Worm (Caenorhabditis elegans) whole organism, L4 larva: Measurements from ENCODE around the gene W10G6.1.

Experiments
- F10B5.3 ChIP-seq: sonication (generic microtip); optimal IDR thresholded peaks from 2 replicates; lab custom pipeline; 2016; ENCODE audit warnings: mild to moderate bottlenecking, missing genetic modification characterization, missing compliant biosample characterization
- F44E2.7 ChIP-seq: fragments of 200-800 bp; sonication (Bioruptor generic); IDR thresholded peaks from 2 replicates; pipeline ENCODE4 v2.1.2; 2022; ENCODE audit warnings: missing genetic modification characterization, missing compliant biosample characterization
- T20F7.1 ChIP-seq: fragments of 200-800 bp; sonication (Bioruptor generic); optimal IDR thresholded peaks from 2 replicates; lab custom pipeline; 2018; ENCODE audit warnings: mild to moderate bottlenecking, missing genetic modification characterization, missing compliant biosample characterization
- Y48G9A.11 ChIP-seq: fragments of 200-800 bp; sonication (Bioruptor generic); IDR thresholded peaks from 2 replicates; pipeline ENCODE4 v1.3.6; 2022; ENCODE audit warnings: missing genetic modification reagents, missing genetic modification characterization, missing compliant biosample characterization
- aha-1 ChIP-seq: fragments of 150-350 bp; peaks from one replicate; lab custom pipeline; 2014; ENCODE audit warnings: missing biosample characterization, missing genetic modification characterization
- ceh-20 ChIP-seq: fragments of 200-800 bp; sonication (Bioruptor generic); IDR thresholded peaks from 2 replicates; pipeline ENCODE4 v1.3.6; 2022; ENCODE audit warnings: missing genetic modification reagents, missing genetic modification characterization, missing compliant biosample characterization
- ceh-32 ChIP-seq: sonication (generic microtip); optimal IDR thresholded peaks from 2 replicates; lab custom pipeline; 2016; ENCODE audit warnings: mild to moderate bottlenecking, missing genetic modification characterization, missing compliant biosample characterization; ENCODE audit not compliant: poor library complexity
- ceh-44 ChIP-seq: fragments of 200-800 bp; sonication (Bioruptor generic); IDR thresholded peaks from 2 replicates; pipeline ENCODE4 v1.3.6; 2022; ENCODE audit warnings: missing genetic modification reagents, missing genetic modification characterization, missing compliant biosample characterization
- ces-1 ChIP-seq: fragments of 150-350 bp; sonication (generic microtip); optimal IDR thresholded peaks from 4 replicates; lab custom pipeline; 2014; ENCODE audit warnings: missing biosample characterization, missing genetic modification reagents, missing genetic modification characterization
- dmd-6 ChIP-seq: fragments of 200-800 bp; sonication (Bioruptor generic); IDR thresholded peaks from 2 replicates; pipeline ENCODE4 v1.3.6; 2022; ENCODE audit warnings: missing genetic modification reagents, missing genetic modification characterization, missing compliant biosample characterization
- dpl-1 ChIP-seq: fragments of 150-350 bp; optimal IDR thresholded peaks from 2 replicates; lab custom pipeline; 2014; ENCODE audit warnings: missing biosample characterization, missing genetic modification reagents, missing genetic modification characterization
- duxl-1 ChIP-seq: sonication (generic microtip); optimal IDR thresholded peaks from 2 replicates; lab custom pipeline; 2016; ENCODE audit warnings: mild to moderate bottlenecking, missing genetic modification characterization, moderate library complexity, missing compliant biosample characterization; ENCODE audit not compliant: poor library complexity
- dve-1 ChIP-seq: sonication (generic microtip); optimal IDR thresholded peaks from 2 replicates; lab custom pipeline; 2017; ENCODE audit warnings: antibody characterized with exemption, mild to moderate bottlenecking, missing genetic modification characterization, missing compliant biosample characterization; ENCODE audit not compliant: insufficient read depth
- fkh-10 ChIP-seq: fragments of 150-350 bp; optimal IDR thresholded peaks from 2 replicates; lab custom pipeline; 2014; ENCODE audit warnings: missing biosample characterization, missing genetic modification reagents, missing genetic modification characterization
- hif-1 ChIP-seq, 2 experiments: sonication (generic microtip); optimal IDR thresholded peaks; 2 replicates each; lab custom pipeline; 2016 to 2017; ENCODE audit warnings: missing compliant biosample characterization in 2 of 2, missing genetic modification characterization in 2 of 2, missing genetic modification reagents in 2 of 2, missing genotype in 2 of 2, mild to moderate bottlenecking in 1 of 2
- hlh-30 ChIP-seq: sonication (generic microtip); optimal IDR thresholded peaks from 2 replicates; lab custom pipeline; 2017; ENCODE audit warnings: antibody characterized with exemption, mild to moderate bottlenecking, missing genetic modification characterization, missing compliant biosample characterization; ENCODE audit not compliant: insufficient read depth
- hmg-1.1 ChIP-seq: fragments of 200-800 bp; sonication (Bioruptor generic); IDR thresholded peaks from 2 replicates; pipeline ENCODE4 v1.3.6; 2022; ENCODE audit warnings: missing genetic modification reagents, missing genetic modification characterization, missing compliant biosample characterization
- lin-13 ChIP-seq: fragments of 150-350 bp; optimal IDR thresholded peaks from 2 replicates; lab custom pipeline; 2014; ENCODE audit warnings: missing biosample characterization, missing genetic modification reagents, missing genetic modification characterization
- lin-38 ChIP-seq: fragments of 200-800 bp; sonication (Bioruptor generic); IDR thresholded peaks from 2 replicates; pipeline ENCODE4 v1.3.6; 2022; ENCODE audit warnings: missing genetic modification reagents, missing genetic modification characterization, missing compliant biosample characterization
- mdl-1 ChIP-seq, 2 experiments: fragments of 150-350 bp in 1 of 2; sonication (generic microtip) in 1 of 2; optimal IDR thresholded peaks; 2 replicates each; lab custom pipeline; 2014 to 2017; ENCODE audit warnings: missing biosample characterization in 2 of 2, missing genetic modification characterization in 2 of 2
- mep-1 ChIP-seq: fragments of 150-350 bp; sonication (generic microtip); optimal IDR thresholded peaks from 3 replicates; lab custom pipeline; 2014; ENCODE audit warnings: missing biosample characterization, missing genetic modification characterization
- mes-2 ChIP-seq: sonication (generic microtip); optimal IDR thresholded peaks from 2 replicates; lab custom pipeline; 2016; ENCODE audit warnings: missing genotype, mild to moderate bottlenecking, missing genetic modification characterization, missing compliant biosample characterization; ENCODE audit not compliant: poor library complexity, severe bottlenecking
- mxl-3 ChIP-seq: fragments of 200-800 bp; sonication (Bioruptor generic); optimal IDR thresholded peaks from 2 replicates; lab custom pipeline; 2018; ENCODE audit warnings: mild to moderate bottlenecking, missing genetic modification characterization, missing compliant biosample characterization
- nhr-102 ChIP-seq: sonication (generic microtip); optimal IDR thresholded peaks from 2 replicates; lab custom pipeline; 2016; ENCODE audit warnings: mild to moderate bottlenecking, missing genetic modification characterization, moderate library complexity, missing compliant biosample characterization
- nhr-11 ChIP-seq: fragments of 150-350 bp; optimal IDR thresholded peaks from 2 replicates; lab custom pipeline; 2014; ENCODE audit warnings: missing biosample characterization, missing genetic modification characterization
- nhr-237 ChIP-seq: sonication (generic microtip); optimal IDR thresholded peaks from 2 replicates; lab custom pipeline; 2017; ENCODE audit warnings: missing biosample characterization, missing genetic modification characterization
- nhr-41 ChIP-seq: fragments of 200-800 bp; sonication (Bioruptor generic); IDR thresholded peaks from 2 replicates; pipeline ENCODE4 v1.3.6; 2022; ENCODE audit warnings: missing genetic modification reagents, missing genetic modification characterization, missing compliant biosample characterization
- nhr-77 ChIP-seq: fragments of 150-350 bp; optimal IDR thresholded peaks from 2 replicates; lab custom pipeline; 2014; ENCODE audit warnings: missing biosample characterization, missing genetic modification characterization
- pha-4 ChIP-seq, 2 experiments: fragments of 150-350 bp in 1 of 2; fragments of 200-800 bp in 1 of 2; sonication (Bioruptor generic) in 1 of 2; IDR thresholded peaks in 1 of 2; optimal IDR thresholded peaks in 1 of 2; 2 replicates each; pipeline versions ENCODE4 v1.3.6 to Lab custom; 2014 to 2022; ENCODE audit warnings: missing genetic modification characterization in 2 of 2, missing genetic modification reagents in 2 of 2, missing biosample characterization in 1 of 2, missing compliant biosample characterization in 1 of 2
- php-3 ChIP-seq: fragments of 200-800 bp; sonication (Bioruptor generic); IDR thresholded peaks from 2 replicates; pipeline ENCODE4 v1.3.6; 2022; ENCODE audit warnings: missing genetic modification reagents, missing genetic modification characterization, missing compliant biosample characterization
- pqm-1 ChIP-seq: sonication (generic microtip); optimal IDR thresholded peaks from 2 replicates; lab custom pipeline; 2017; ENCODE audit warnings: missing biosample characterization, missing genetic modification characterization
- rbr-2 ChIP-seq: sonication (generic microtip); optimal IDR thresholded peaks from 2 replicates; lab custom pipeline; 2016; ENCODE audit warnings: missing genotype, missing genetic modification characterization, missing compliant biosample characterization
- spr-1 ChIP-seq: sonication (generic microtip); optimal IDR thresholded peaks from 2 replicates; lab custom pipeline; 2016; ENCODE audit warnings: mild to moderate bottlenecking, missing genetic modification characterization, missing compliant biosample characterization
- spr-3 ChIP-seq: fragments of 200-800 bp; sonication (Bioruptor generic); optimal IDR thresholded peaks from 2 replicates; lab custom pipeline; 2018; ENCODE audit warnings: mild to moderate bottlenecking, missing genetic modification characterization, missing compliant biosample characterization
- tra-1 ChIP-seq: fragments of 200-800 bp; sonication (Bioruptor generic); IDR thresholded peaks from 2 replicates; pipeline ENCODE4 v1.3.6; 2022; ENCODE audit warnings: missing genetic modification reagents, missing genetic modification characterization, missing compliant biosample characterization
- unc-39 ChIP-seq: sonication (generic microtip); optimal IDR thresholded peaks from 2 replicates; lab custom pipeline; 2017; ENCODE audit warnings: missing biosample characterization, missing genetic modification characterization
- vab-7 ChIP-seq: fragments of 200-800 bp; sonication (Bioruptor generic); IDR thresholded peaks from 2 replicates; pipeline ENCODE4 v1.3.6; 2022; ENCODE audit warnings: missing genetic modification reagents, missing genetic modification characterization, missing compliant biosample characterization
- zfp-3 ChIP-seq: fragments of 200-800 bp; sonication (Bioruptor generic); conservative IDR thresholded peaks from 2 replicates; pipeline ENCODE4 v1.3.6; 2022; ENCODE audit warnings: missing genetic modification reagents, missing genetic modification characterization, missing compliant biosample characterization
- zip-11 ChIP-seq: fragments of 200-800 bp; sonication (Bioruptor generic); IDR thresholded peaks from 2 replicates; pipeline ENCODE4 v1.3.6; 2022; ENCODE audit warnings: missing genetic modification characterization, missing compliant biosample characterization
- ztf-11 ChIP-seq: fragments of 150-350 bp; optimal IDR thresholded peaks from 2 replicates; lab custom pipeline; 2014; ENCODE audit warnings: missing biosample characterization, missing genetic modification characterization

W10G6.1 gene

DNA sequence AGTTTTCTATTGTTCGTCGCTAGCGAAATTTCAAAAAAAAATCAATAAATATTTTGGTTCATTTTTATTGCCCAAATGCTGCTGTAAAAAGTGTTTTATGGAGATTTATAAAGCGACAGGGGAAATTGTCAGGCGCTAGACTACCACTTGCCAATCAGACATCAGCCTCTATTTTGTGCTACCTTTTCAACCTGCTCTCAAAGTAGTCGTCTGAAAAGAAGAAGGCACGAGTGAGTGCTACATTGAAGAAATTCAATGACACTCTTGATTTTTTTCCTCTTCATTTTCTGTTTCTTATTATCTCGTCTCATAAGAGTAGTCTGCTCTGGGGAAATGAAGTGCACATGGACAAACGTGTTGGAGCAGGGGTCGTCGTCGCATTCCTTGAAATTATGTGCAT is 39.1 kb upstream of the W10G6.1 start (continued):
- TF ChIP-seq rbr-2 (tag; lab: Kevin White, UChicago): peak; percentile 91
- peak; percentile 51 for TF ChIP-seq nhr-11
- no peak for TF ChIP-seq ceh-44
- TF ChIP-seq nhr-77 (tag; lab: Kevin White, UChicago): peak; percentile 90
- peak; percentile 23 for TF ChIP-seq mxl-3 (GFP tag; lab: Kevin White, UChicago)
- TF ChIP-seq hif-1 (tag; optimal IDR thresholded peaks at IDR 0.05; lab: Kevin White, UChicago): peak in 1 of 2 experiments; percentile 35
- peak in 1 of 2 experiments; percentile 29 for TF ChIP-seq mdl-1 (tag; optimal IDR thresholded peaks at IDR 0.05; lab: Kevin White, UChicago)
- peak; percentile 72 for TF ChIP-seq hlh-30 (tag; lab: Kevin White, UChicago)
- TF ChIP-seq lin-13: peak; percentile 9
- no peak for TF ChIP-seq Y48G9A.11 (GFP tag; lab: Robert Waterston, UW)
- peak; percentile 62 for TF ChIP-seq aha-1 (tag; lab: Kevin White, UChicago)
- TF ChIP-seq spr-1 (tag; lab: Kevin White, UChicago): peak; percentile 69
- TF ChIP-seq php-3: peak; percentile 53; the same call in 1 of the 2 replicates
- TF ChIP-seq nhr-237: no peak
- TF ChIP-seq nhr-41: no peak
- no peak for TF ChIP-seq ceh-32 (tag; lab: Kevin White, UChicago)
- TF ChIP-seq F44E2.7: no peak
- TF ChIP-seq dve-1 (tag; lab: Kevin White, UChicago): peak; percentile 63
- peak; percentile 31; the same call in 1 of the 2 replicates for TF ChIP-seq vab-7 (GFP tag; lab: Robert Waterston, UW)
- no peak for TF ChIP-seq pqm-1 (tag; lab: Kevin White, UChicago)
- TF ChIP-seq spr-3: peak; percentile 36
- no peak for TF ChIP-seq zfp-3
- peak; percentile 50 for TF ChIP-seq ces-1 (GFP tag; lab: Kevin White, UChicago)
- peak; percentile 69 for TF ChIP-seq duxl-1 (tag; lab: Kevin White, UChicago)
- no peak for TF ChIP-seq tra-1 (GFP tag; lab: Robert Waterston, UW)
- no peak for TF ChIP-seq ztf-11 (tag; lab: Kevin White, UChicago)
- TF ChIP-seq lin-38 (GFP tag; lab: Robert Waterston, UW): peak; percentile 53
- no peak for TF ChIP-seq zip-11 (GFP tag; lab: Robert Waterston, UW)
- peak; percentile 41; the same call in 1 of the 2 replicates for TF ChIP-seq pha-4 (GFP tag; IDR thresholded peaks at IDR 0.05; lab: Robert Waterston, UW)
- no peak for TF ChIP-seq pha-4 (tag; optimal IDR thresholded peaks at IDR 0.05; lab: Kevin White, UChicago)
- TF ChIP-seq mes-2 (tag; lab: Kevin White, UChicago): peak; percentile 65
- peak; percentile 32 for TF ChIP-seq dpl-1 (GFP tag; lab: Kevin White, UChicago)
- peak; percentile 81 for TF ChIP-seq T20F7.1 (GFP tag; lab: Kevin White, UChicago)
- TF ChIP-seq unc-39 (tag; lab: Kevin White, UChicago): no peak
- TF ChIP-seq fkh-10 (GFP tag; lab: Kevin White, UChicago): peak; percentile 21
- peak; percentile 91 for TF ChIP-seq hmg-1.1 (GFP tag; lab: Robert Waterston, UW)
- peak; percentile 90 for TF ChIP-seq nhr-102 (tag; lab: Kevin White, UChicago)
- TF ChIP-seq ceh-20 (GFP tag; lab: Robert Waterston, UW): 0 out of 2 replicates have a peak, but pooled peaks have one; percentile 32
- TF ChIP-seq mep-1: peak; percentile 89
- TF ChIP-seq F10B5.3 (tag; lab: Kevin White, UChicago): peak; percentile 90
- TF ChIP-seq dmd-6 (GFP tag; lab: Robert Waterston, UW): peak; percentile 59
- TF ChIP-seq, all 104 proteins: peak for 45
